Fruit fly (Drosophila melanogaster) whole organism, embryonic: ENCODE measurements around the gene CG32099.

Experiments used
- ATbp ChIP-seq: fragments of 200-800 bp; sonication (Bioruptor generic); optimal IDR thresholded peaks from 2 replicates; lab custom pipeline; 2017; ENCODE audit warnings: missing biosample characterization, mild to moderate bottlenecking, missing genetic modification characterization, missing genetic modification reagents
- Atf3 ChIP-seq: fragments of 200-800 bp; sonication (Bioruptor generic); optimal IDR thresholded peaks from 3 replicates; lab custom pipeline; 2016; ENCODE audit warnings: missing biosample characterization, missing genetic modification characterization
- Atf6 ChIP-seq: fragments of 200-800 bp; sonication (Bioruptor generic); IDR thresholded peaks from 2 replicates; pipeline ENCODE4 v1.3.6; 2022; ENCODE audit warnings: missing biosample characterization, missing genetic modification characterization
- CG11504 ChIP-seq: fragments of 200-800 bp; sonication (Bioruptor generic); optimal IDR thresholded peaks from 3 replicates; lab custom pipeline; 2019; ENCODE audit warnings: missing biosample characterization, mild to moderate bottlenecking, missing genetic modification characterization, moderate library complexity
- CG12769 ChIP-seq: fragments of 200-800 bp; sonication (Bioruptor generic); optimal IDR thresholded peaks from 2 replicates; lab custom pipeline; 2019; ENCODE audit warnings: missing biosample characterization, mild to moderate bottlenecking, missing genetic modification characterization, moderate library complexity
- CG14050 ChIP-seq: fragments of 200-800 bp; sonication (Bioruptor generic); IDR thresholded peaks from 3 replicates; pipeline ENCODE4 v1.3.6; 2022; ENCODE audit warnings: missing biosample characterization, missing genetic modification characterization
- CG14441 ChIP-seq: fragments of 200-800 bp; sonication (Bioruptor generic); IDR thresholded peaks from 2 replicates; pipeline ENCODE4 v1.3.6; 2022; ENCODE audit warnings: missing biosample characterization, missing genetic modification characterization
- CG1603 ChIP-seq: fragments of 200-800 bp; sonication (Bioruptor generic); optimal IDR thresholded peaks from 2 replicates; lab custom pipeline; 2019; ENCODE audit warnings: missing biosample characterization, mild to moderate bottlenecking, missing genetic modification characterization, moderate library complexity
- CG2129 ChIP-seq: fragments of 200-800 bp; sonication (Bioruptor generic); IDR thresholded peaks from 2 replicates; pipeline ENCODE4 v1.3.6; 2022; ENCODE audit warnings: missing biosample characterization, missing genetic modification characterization; ENCODE audit not compliant: partially characterized antibody
- CG30403 ChIP-seq: fragments of 200-800 bp; sonication (Bioruptor generic); optimal IDR thresholded peaks from 3 replicates; lab custom pipeline; 2016; ENCODE audit warnings: missing biosample characterization, missing genetic modification characterization
- CG31365 ChIP-seq: fragments of 200-800 bp; sonication (Bioruptor generic); optimal IDR thresholded peaks from 2 replicates; lab custom pipeline; 2018; ENCODE audit warnings: missing biosample characterization, mild to moderate bottlenecking, missing genetic modification characterization
- CG32772 ChIP-seq: fragments of 200-800 bp; sonication (Bioruptor generic); IDR thresholded peaks from 2 replicates; pipeline ENCODE4 v1.3.6; 2022; ENCODE audit warnings: missing biosample characterization, missing genetic modification characterization
- CG6254 ChIP-seq: fragments of 200-800 bp; sonication (Bioruptor generic); optimal IDR thresholded peaks from 3 replicates; lab custom pipeline; 2017; ENCODE audit warnings: mild to moderate bottlenecking, missing biosample characterization, missing genetic modification reagents, missing genetic modification characterization
- CG7372 ChIP-seq: fragments of 200-800 bp; sonication (Bioruptor generic); IDR thresholded peaks from 2 replicates; pipeline ENCODE4 v1.3.6; 2022; ENCODE audit warnings: missing biosample characterization, missing genetic modification characterization
- CG7556 ChIP-seq: fragments of 200-800 bp; sonication (Bioruptor generic); optimal IDR thresholded peaks from 2 replicates; lab custom pipeline; 2017; ENCODE audit warnings: missing biosample characterization, mild to moderate bottlenecking, missing genetic modification characterization
- CTCF ChIP-seq: fragments of 200-800 bp; sonication (Bioruptor generic); optimal IDR thresholded peaks from 2 replicates; lab custom pipeline; 2017; ENCODE audit warnings: missing biosample characterization, mild to moderate bottlenecking, missing genetic modification characterization, moderate library complexity
- Deaf1 ChIP-seq: fragments of 200-800 bp; optimal IDR thresholded peaks from 3 replicates; lab custom pipeline; 2019; ENCODE audit warnings: missing biosample characterization, mild to moderate bottlenecking, missing genetic modification characterization, moderate library complexity
- Drgx ChIP-seq: fragments of 200-800 bp; sonication (Bioruptor generic); IDR thresholded peaks from 2 replicates; pipeline ENCODE4 v1.3.6; 2022; ENCODE audit warnings: missing biosample characterization, missing genetic modification characterization
- E2f1 ChIP-seq: fragments of 200-800 bp; sonication (Bioruptor generic); IDR thresholded peaks from 2 replicates; pipeline ENCODE4 v1.3.6; 2022; ENCODE audit warnings: missing biosample characterization, missing genetic modification characterization
- H15 ChIP-seq: fragments of 200-800 bp; sonication (Bioruptor generic); IDR thresholded peaks from 3 replicates; pipeline ENCODE4 v1.3.6; 2022; ENCODE audit warnings: missing biosample characterization, missing genetic modification characterization
- HLH3B ChIP-seq: fragments of 200-800 bp; sonication (Bioruptor generic); IDR thresholded peaks from 2 replicates; pipeline ENCODE4 v1.3.6; 2022; ENCODE audit warnings: missing biosample characterization, missing genetic modification characterization
- Hr39 ChIP-seq: fragments of >200 bp; optimal IDR thresholded peaks from 2 replicates; lab custom pipeline; 2017
- Med ChIP-seq: fragments of 200-800 bp; sonication (Bioruptor generic); peaks from one replicate; lab custom pipeline; 2016; ENCODE audit warnings: missing biosample characterization, missing genetic modification characterization, mild to moderate bottlenecking, inconsistent platforms, moderate library complexity
- Nf-YC ChIP-seq: fragments of 200-800 bp; optimal IDR thresholded peaks from 3 replicates; lab custom pipeline; 2019; ENCODE audit warnings: missing biosample characterization, mild to moderate bottlenecking, missing genetic modification characterization, moderate library complexity
- Oli ChIP-seq: fragments of 200-800 bp; sonication (Bioruptor generic); optimal IDR thresholded peaks from 2 replicates; lab custom pipeline; 2018; ENCODE audit warnings: missing biosample characterization, mild to moderate bottlenecking, missing genetic modification characterization, moderate library complexity
- Ptx1 ChIP-seq: fragments of 200-800 bp; sonication (Bioruptor generic); IDR thresholded peaks from 2 replicates; pipeline ENCODE4 v1.3.6; 2022; ENCODE audit warnings: missing biosample characterization, missing genetic modification characterization
- Sox102F ChIP-seq: fragments of 200-800 bp; sonication (Bioruptor generic); optimal IDR thresholded peaks from 2 replicates; lab custom pipeline; 2018; ENCODE audit warnings: missing biosample characterization, mild to moderate bottlenecking, missing genetic modification characterization, moderate library complexity
- Trl ChIP-seq, 3 experiments: fragments of >200 bp in 2 of 3; fragments of 200-800 bp in 1 of 3; sonication (Bioruptor generic) in 1 of 3; optimal IDR thresholded peaks; 2 replicates in 1 of 3; 3 replicates in 2 of 3; lab custom pipeline; 2016 to 2017; ENCODE audit warnings: missing biosample characterization in 1 of 3, missing genetic modification characterization in 1 of 3
- Xbp1 ChIP-seq: fragments of 200-800 bp; sonication (Bioruptor generic); optimal IDR thresholded peaks from 3 replicates; lab custom pipeline; 2016; ENCODE audit warnings: missing biosample characterization, mild to moderate bottlenecking, missing genetic modification characterization
- Xrp1 ChIP-seq: fragments of 200-800 bp; sonication (Bioruptor generic); IDR thresholded peaks from 2 replicates; pipeline ENCODE4 v1.3.6; 2022; ENCODE audit warnings: missing biosample characterization, missing genetic modification characterization
- ase ChIP-seq: fragments of 200-800 bp; sonication (Bioruptor generic); IDR thresholded peaks from 3 replicates; pipeline ENCODE4 v1.3.6; 2022; ENCODE audit warnings: missing biosample characterization, missing genetic modification characterization
- chm ChIP-seq: fragments of 200-800 bp; sonication (Bioruptor generic); IDR thresholded peaks from 2 replicates; pipeline ENCODE4 v1.3.6; 2022; ENCODE audit warnings: missing biosample characterization, missing genetic modification characterization
- ci ChIP-seq: fragments of 200-800 bp; sonication (Bioruptor generic); IDR thresholded peaks from 3 replicates; pipeline ENCODE4 v1.3.6; 2022; ENCODE audit warnings: missing biosample characterization, missing genetic modification characterization
- dysf ChIP-seq: fragments of 200-800 bp; sonication (Bioruptor generic); IDR thresholded peaks from 3 replicates; pipeline ENCODE4 v1.3.6; 2022; ENCODE audit warnings: missing biosample characterization, missing genetic modification characterization
- gce ChIP-seq: fragments of 200-800 bp; sonication (Bioruptor generic); IDR thresholded peaks from 3 replicates; pipeline ENCODE4 v1.3.6; 2022; ENCODE audit warnings: missing biosample characterization, missing genetic modification characterization
- gem ChIP-seq: fragments of 200-800 bp; sonication (Bioruptor generic); optimal IDR thresholded peaks from 2 replicates; lab custom pipeline; 2019; ENCODE audit warnings: missing biosample characterization, mild to moderate bottlenecking, missing genetic modification characterization, moderate library complexity
- grau ChIP-seq: fragments of 200-800 bp; optimal IDR thresholded peaks from 3 replicates; lab custom pipeline; 2019; ENCODE audit warnings: missing biosample characterization, mild to moderate bottlenecking, missing genetic modification characterization, moderate library complexity
- hb ChIP-seq: fragments of 200-800 bp; sonication (Bioruptor generic); IDR thresholded peaks from 3 replicates; pipeline ENCODE4 v1.3.6; 2022; ENCODE audit warnings: missing biosample characterization, missing genetic modification characterization; ENCODE audit not compliant: partially characterized antibody
- lmd ChIP-seq: fragments of 200-800 bp; sonication (Bioruptor generic); IDR thresholded peaks from 2 replicates; pipeline ENCODE4 v1.3.6; 2022; ENCODE audit warnings: missing biosample characterization, missing genetic modification characterization
- nmo ChIP-seq: fragments of 200-800 bp; sonication (Bioruptor generic); optimal IDR thresholded peaks from 2 replicates; lab custom pipeline; 2018; ENCODE audit warnings: missing biosample characterization, mild to moderate bottlenecking, missing genetic modification characterization, moderate library complexity
- prd ChIP-seq, 3 experiments: fragments of >200 bp in 2 of 3; fragments of 200-800 bp in 1 of 3; sonication (Bioruptor generic) in 1 of 3; optimal IDR thresholded peaks in 2 of 3; IDR thresholded peaks in 1 of 3; 2 replicates in 2 of 3; 3 replicates in 1 of 3; pipeline versions ENCODE4 v1.3.6 to Lab custom; 2017 to 2022; ENCODE audit warnings: missing biosample characterization in 1 of 3, missing genetic modification characterization in 1 of 3
- row ChIP-seq: fragments of 200-800 bp; sonication (Bioruptor generic); IDR thresholded peaks from 3 replicates; pipeline ENCODE4 v1.3.6; 2022; ENCODE audit warnings: missing biosample characterization, missing genetic modification characterization
- sens ChIP-seq: fragments of 200-800 bp; sonication (Bioruptor generic); peaks from one replicate; lab custom pipeline; 2016; ENCODE audit warnings: missing biosample characterization, missing genetic modification characterization
- sisA ChIP-seq: fragments of 200-800 bp; sonication (Bioruptor generic); IDR thresholded peaks from 2 replicates; pipeline ENCODE4 v1.3.6; 2022; ENCODE audit warnings: missing biosample characterization, missing genetic modification characterization
- slbo ChIP-seq: fragments of 200-800 bp; sonication (Bioruptor generic); IDR thresholded peaks from 2 replicates; pipeline ENCODE4 v1.3.6; 2022; ENCODE audit warnings: missing biosample characterization, missing genetic modification characterization
- ssp ChIP-seq: fragments of 200-800 bp; sonication (Bioruptor generic); IDR thresholded peaks from 2 replicates; pipeline ENCODE4 v1.3.6; 2022; ENCODE audit warnings: missing biosample characterization, missing genetic modification characterization
- z ChIP-seq: fragments of 200-800 bp; sonication (Bioruptor generic); IDR thresholded peaks from 3 replicates; pipeline ENCODE4 v1.3.6; 2022; ENCODE audit warnings: missing biosample characterization, missing genetic modification characterization
- zfh1 ChIP-seq: fragments of 200-800 bp; sonication (Bioruptor generic); IDR thresholded peaks from 3 replicates; pipeline ENCODE4 v1.3.6; 2022; ENCODE audit warnings: missing biosample characterization, missing genetic modification characterization

Gene CG32099

dm6 chr3L:12162156-12162682, 13.1 kb downstream of the CG32099 start (continued):
- peak; percentile 56 for TF ChIP-seq Hr39 (lab: Kevin White, UChicago)
- TF ChIP-seq ATbp: no peak
- no peak for TF ChIP-seq CG12769 (tag; lab: Kevin White, UChicago)
- no peak for TF ChIP-seq Atf3 (GFP tag; lab: Kevin White, UChicago)

dm6 chr3L:12163082-12163481, 14.0 kb downstream of the CG32099 start:
- TF ChIP-seq CG7556 (peak; percentile 31), lmd (GFP tag; lab: Robert Waterston, UW) (0 out of 2 replicates have a peak, but pooled peaks have one; percentile 15), Xbp1 (GFP tag; lab: Kevin White, UChicago) (no peak), z (GFP tag; lab: Robert Waterston, UW) (0 out of 3 replicates have a peak, but pooled peaks have one; percentile 33), CG31365 (tag; lab: Kevin White, UChicago) (no peak), prd (optimal IDR thresholded peaks at IDR 0.05; lab: Kevin White, UChicago) (no peak), prd (GFP tag; IDR thresholded peaks at IDR 0.05; lab: Robert Waterston, UW) (0 out of 3 replicates have a peak, but pooled peaks have one; percentile 22), ci (peak; percentile 46; the same call in 2 of the 3 replicates), HLH3B (GFP tag; lab: Robert Waterston, UW) (0 out of 2 replicates have a peak, but pooled peaks have one; percentile 44), CG14441 (GFP tag; lab: Robert Waterston, UW) (0 out of 2 replicates have a peak, but pooled peaks have one; percentile 4), sens (GFP tag; lab: Kevin White, UChicago) (peak; percentile 68), Ptx1 (GFP tag; lab: Robert Waterston, UW) (peak; percentile 36; the same call in 1 of the 2 replicates), row (GFP tag; lab: Robert Waterston, UW) (peak; percentile 13; the same call in 1 of the 3 replicates), ssp (GFP tag; lab: Robert Waterston, UW) (peak; percentile 38), CG2129 (GFP tag; lab: Robert Waterston, UW) (no peak), CG11504 (tag; lab: Kevin White, UChicago) (no peak), chm (no peak), grau (tag; lab: Kevin White, UChicago) (peak; percentile 11), dysf (GFP tag; lab: Robert Waterston, UW) (0 out of 3 replicates have a peak, but pooled peaks have one; percentile 20), CG6254 (GFP tag; lab: Kevin White, UChicago) (no peak), E2f1 (GFP tag; lab: Robert Waterston, UW) (0 out of 2 replicates have a peak, but pooled peaks have one; percentile 6), slbo (0 out of 2 replicates have a peak, but pooled peaks have one; percentile 18), Drgx (peak; percentile 18), Med (GFP tag; lab: Kevin White, UChicago) (peak; percentile 49), CG14050 (peak; percentile 13; the same call in 1 of the 3 replicates), nmo (GFP tag; lab: Kevin White, UChicago) (peak; percentile 41), H15 (0 out of 3 replicates have a peak, but pooled peaks have one; percentile 25), CG30403 (GFP tag; lab: Kevin White, UChicago) (peak; percentile 11), Nf-YC (tag; lab: Kevin White, UChicago) (no peak)

dm6 chr3L:12163693-12164092, 14.6 kb downstream of the CG32099 start, which contains the start of gene CG9760:
TSS of gene CG9760 (minus strand) at chr3L:12163735.
- TF ChIP-seq Trl (optimal IDR thresholded peaks at IDR 0.05; lab: Kevin White, UChicago) (peak; percentile 56 to 58), Trl (GFP tag; optimal IDR thresholded peaks at IDR 0.05; lab: Kevin White, UChicago) (no peak), CG32772 (GFP tag; lab: Robert Waterston, UW) (peak; percentile 26; the same call in 1 of the 2 replicates), gce (GFP tag; lab: Robert Waterston, UW) (0 out of 3 replicates have a peak, but pooled peaks have one; percentile 12), Deaf1 (tag; lab: Kevin White, UChicago) (peak; percentile 49), gem (tag; lab: Kevin White, UChicago) (peak; percentile 21), CG1603 (tag; lab: Kevin White, UChicago) (peak; percentile 46), Oli (tag; lab: Kevin White, UChicago) (peak; percentile 12), Xrp1 (GFP tag; lab: Robert Waterston, UW) (peak; percentile 22; the same call in 1 of the 2 replicates), sisA (peak; percentile 5; the same call in 1 of the 2 replicates), CTCF (GFP tag; lab: Kevin White, UChicago) (no peak), Sox102F (peak; percentile 29), CG12769 (tag; lab: Kevin White, UChicago) (no peak), hb (no peak), CG7372 (GFP tag; lab: Robert Waterston, UW) (peak; percentile 66; the same call in 1 of the 2 replicates), dysf (GFP tag; lab: Robert Waterston, UW) (peak; percentile 56; the same call in 2 of the 3 replicates), zfh1 (GFP tag; lab: Robert Waterston, UW) (0 out of 3 replicates have a peak, but pooled peaks have one; percentile 37), ase (GFP tag; lab: Robert Waterston, UW) (no peak), Atf6 (GFP tag; lab: Robert Waterston, UW) (peak; percentile 7; the same call in 1 of the 2 replicates)
